Fruit fly (Drosophila melanogaster): ENCODE data around the gene CG42450.

CG42450 gene

DNA sequence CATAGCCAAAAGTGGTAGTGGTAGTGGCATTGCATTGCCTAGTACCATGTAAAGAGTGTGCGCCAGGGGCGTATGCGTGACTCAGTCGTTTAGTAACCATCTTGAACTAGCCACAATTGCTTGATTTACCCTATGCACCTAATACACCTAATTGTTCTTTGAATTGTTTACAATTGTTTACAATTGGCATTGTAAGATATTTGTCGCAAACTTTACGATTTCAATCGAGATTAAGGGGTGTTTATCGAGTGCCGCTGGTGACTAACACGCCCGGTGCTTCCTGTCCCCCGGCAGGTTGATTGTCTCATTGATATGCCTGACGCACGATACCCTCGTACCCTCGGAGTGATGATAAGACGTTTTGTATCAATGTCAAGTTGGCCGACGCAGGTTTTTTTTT is 23.9 kb downstream of the CG42450 start (continued):
- TF ChIP-seq sna (GFP tag; IDR thresholded peaks at IDR 0.05; ENCODE audit: partially characterized antibody) (no peak), CG30020 (tag; optimal IDR thresholded peaks at IDR 0.05) (peak; percentile 9), Meics (GFP tag; optimal IDR thresholded peaks at IDR 0.05) (no peak), hth (optimal IDR thresholded peaks at IDR 0.05) (no peak), CG4730 (GFP tag; IDR thresholded peaks at IDR 0.05) (0 out of 2 replicates have a peak, but pooled peaks have one; percentile 18), CG2678 (tag; optimal IDR thresholded peaks at IDR 0.05) (peak; percentile 33), CG8089 (GFP tag; optimal IDR thresholded peaks at IDR 0.05) (no peak), eyg (GFP tag; optimal IDR thresholded peaks at IDR 0.05) (no peak), nerfin-1 (tag; optimal IDR thresholded peaks at IDR 0.05) (peak; percentile 18), Xrp1 (GFP tag; IDR thresholded peaks at IDR 0.05) (peak; percentile 73), prd (optimal IDR thresholded peaks at IDR 0.05) (no peak), prd (GFP tag; IDR thresholded peaks at IDR 0.05) (peak; percentile 56; the same call in 1 of the 3 replicates), CG2129 (GFP tag; IDR thresholded peaks at IDR 0.05; ENCODE audit: partially characterized antibody) (no peak), CG14860 (GFP tag; IDR thresholded peaks at IDR 0.05; ENCODE audit: partially characterized antibody) (no peak), CG17328 (GFP tag; IDR thresholded peaks at IDR 0.05) (0 out of 2 replicates have a peak, but pooled peaks have one; percentile 23), sr (GFP tag; IDR thresholded peaks at IDR 0.05) (no peak), Rx (GFP tag; IDR thresholded peaks at IDR 0.05) (no peak), disco-r (GFP tag; optimal IDR thresholded peaks at IDR 0.05) (no peak), Dip3 (GFP tag; optimal IDR thresholded peaks at IDR 0.05) (no peak), lov (optimal IDR thresholded peaks at IDR 0.05) (no peak), lov (GFP tag; IDR thresholded peaks at IDR 0.05) (no peak), p53 (GFP tag; optimal IDR thresholded peaks at IDR 0.05) (no peak), Oli (tag; optimal IDR thresholded peaks at IDR 0.05) (peak; percentile 44), CG2120 (GFP tag; optimal IDR thresholded peaks at IDR 0.05) (peak; percentile 35), CG15601 (tag; optimal IDR thresholded peaks at IDR 0.05) (no peak), CG10366 (GFP tag; IDR thresholded peaks at IDR 0.05) (peak; percentile 50), inv (GFP tag; IDR thresholded peaks at IDR 0.05; ENCODE audit: partially characterized antibody) (no peak), CG6175 (GFP tag; IDR thresholded peaks at IDR 0.05) (no peak), pnt (GFP tag; optimal IDR thresholded peaks at IDR 0.05) (no peak), esg (GFP tag; conservative IDR thresholded peaks at IDR 0.05) (peak; percentile 59), CG3726 (GFP tag; IDR thresholded peaks at IDR 0.05) (no peak), CG12769 (tag; optimal IDR thresholded peaks at IDR 0.05) (peak; percentile 73), CG6254 (GFP tag; optimal IDR thresholded peaks at IDR 0.05) (no peak), ewg (GFP tag; optimal IDR thresholded peaks at IDR 0.05) (peak; percentile 14), NfI (GFP tag; optimal IDR thresholded peaks at IDR 0.05) (peak; percentile 24), scrt (GFP tag; optimal IDR thresholded peaks at IDR 0.05) (no peak), CkIIα-i1 (GFP tag; IDR thresholded peaks at IDR 0.05) (no peak), CG3838 (GFP tag; optimal IDR thresholded peaks at IDR 0.05) (no peak), lilli (GFP tag; optimal IDR thresholded peaks at IDR 0.05) (peak; percentile 32), sug (tag; optimal IDR thresholded peaks at IDR 0.05) (peak; percentile 62), ato (GFP tag; IDR thresholded peaks at IDR 0.05; ENCODE audit: partially characterized antibody) (no peak), ttk (GFP tag; IDR thresholded peaks at IDR 0.05) (0 out of 2 replicates have a peak, but pooled peaks have one; percentile 22), kni (GFP tag; optimal IDR thresholded peaks at IDR 0.05) (no peak), CG15514 (GFP tag; optimal IDR thresholded peaks at IDR 0.05) (no peak), CG17612 (GFP tag; IDR thresholded peaks at IDR 0.05) (no peak), CG12104 (GFP tag; optimal IDR thresholded peaks at IDR 0.05) (no peak), ems (GFP tag; optimal IDR thresholded peaks at IDR 0.05) (no peak), sima (GFP tag; optimal IDR thresholded peaks at IDR 0.05) (no peak), CG10267 (tag; optimal IDR thresholded peaks at IDR 0.05) (no peak), oc (tag; optimal IDR thresholded peaks at IDR 0.05) (no peak), CG10274 (GFP tag; optimal IDR thresholded peaks at IDR 0.05) (no peak), CG1233 (GFP tag; optimal IDR thresholded peaks at IDR 0.05) (no peak)
